Worm (Caenorhabditis elegans) whole organism, midembryonic: Measurements from ENCODE around the gene F30H5.5.

Experiments
- T22C8.4 ChIP-seq: fragments of 200-800 bp; sonication (Bioruptor generic); IDR thresholded peaks from 2 replicates; pipeline ENCODE4 v1.3.6; 2022; ENCODE audit warnings: missing genetic modification characterization, missing compliant biosample characterization
- cog-1 ChIP-seq: sonication (generic microtip); optimal IDR thresholded peaks from 2 replicates; lab custom pipeline; 2016; ENCODE audit warnings: missing genetic modification characterization, missing compliant biosample characterization
- flt-1 ChIP-seq: fragments of 200-800 bp; sonication (Bioruptor generic); IDR thresholded peaks from 2 replicates; pipeline ENCODE4 v1.3.6; 2022; ENCODE audit warnings: missing genetic modification characterization, missing compliant biosample characterization
- klf-2 ChIP-seq: fragments of 200-800 bp; sonication (Bioruptor generic); conservative IDR thresholded peaks from 2 replicates; pipeline ENCODE4 v1.3.6; 2022; ENCODE audit warnings: missing genetic modification reagents, missing genetic modification characterization, missing compliant biosample characterization
- med-1 ChIP-seq: sonication (generic microtip); optimal IDR thresholded peaks from 2 replicates; lab custom pipeline; 2017; ENCODE audit warnings: missing genetic modification characterization, mild to moderate bottlenecking, missing compliant biosample characterization, antibody characterized with exemption, missing genetic modification reagents; ENCODE audit not compliant: insufficient read depth
- ref-1 ChIP-seq: fragments of 200-800 bp; sonication (Bioruptor generic); conservative IDR thresholded peaks from 2 replicates; pipeline ENCODE4 v1.3.6; 2022; ENCODE audit warnings: missing genetic modification reagents, missing genetic modification characterization, missing compliant biosample characterization
- tab-1 ChIP-seq: fragments of 200-800 bp; sonication (Bioruptor generic); IDR thresholded peaks from 2 replicates; pipeline ENCODE4 v1.3.6; 2022; ENCODE audit warnings: missing genetic modification characterization, missing compliant biosample characterization
- ztf-23 ChIP-seq: fragments of 200-800 bp; sonication (Bioruptor generic); IDR thresholded peaks from 2 replicates; pipeline ENCODE4 v1.3.6; 2022; ENCODE audit warnings: missing genetic modification reagents, missing genetic modification characterization, missing compliant biosample characterization
- ztf-29 ChIP-seq: fragments of 200-800 bp; sonication (Bioruptor generic); IDR thresholded peaks from 2 replicates; pipeline ENCODE4 v1.3.6; 2022; ENCODE audit warnings: missing genetic modification reagents, missing genetic modification characterization, missing compliant biosample characterization

The F30H5.5 gene

DNA sequence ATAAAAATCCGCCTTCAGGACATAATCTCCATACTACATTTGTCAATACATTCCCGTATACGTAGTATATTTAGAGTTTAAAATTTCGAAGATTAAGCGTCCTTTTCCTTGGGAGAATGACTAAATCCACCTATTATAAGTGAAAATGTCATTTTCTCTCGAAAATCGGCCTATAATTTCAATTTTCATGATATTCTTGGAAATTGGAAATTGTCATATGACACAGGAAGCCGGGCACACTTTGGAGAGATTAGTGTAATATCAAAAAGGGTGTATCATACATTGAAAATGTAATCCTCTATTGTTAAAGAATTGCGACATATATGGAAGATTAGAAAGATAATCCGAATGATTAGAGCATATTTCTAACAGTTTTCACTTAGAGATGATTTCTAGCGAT, 5.8 kb upstream of the F30H5.5 start:
- TF ChIP-seq cog-1 (tag; lab: Kevin White, UChicago) (no peak), flt-1 (GFP tag; lab: Robert Waterston, UW) (no peak), klf-2 (no peak), ztf-29 (GFP tag; lab: Robert Waterston, UW) (no peak), tab-1 (GFP tag; lab: Robert Waterston, UW) (no peak), ref-1 (GFP tag; lab: Robert Waterston, UW) (no peak), T22C8.4 (no peak), med-1 (no peak), ztf-23 (GFP tag; lab: Robert Waterston, UW) (no peak)

DNA sequence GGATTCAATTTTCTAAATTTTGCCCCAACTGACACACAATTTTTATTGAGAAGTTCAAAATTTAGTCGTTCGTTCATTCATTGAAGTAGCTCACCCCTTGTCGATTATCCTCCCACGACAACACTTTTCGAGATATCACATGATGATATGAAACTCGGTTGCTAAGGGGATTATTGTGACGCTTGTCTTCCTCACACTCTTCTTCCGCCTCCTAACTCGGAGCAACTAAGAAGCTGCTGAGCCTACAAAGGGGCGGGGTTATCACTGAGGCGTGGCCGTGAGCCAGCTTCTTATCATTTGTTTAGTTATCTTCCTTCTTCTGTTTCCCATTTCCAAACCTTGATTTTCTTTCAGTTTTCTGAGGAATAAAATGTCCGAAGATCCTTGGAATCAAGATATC, 5.0 kb upstream of the F30H5.5 start, which contains the start of gene F10C5.3:
Gene F10C5.3 (plus strand): TSS at position 313 of the 400 bp plus-strand sequence.
- no peak for TF ChIP-seq ztf-23 (GFP tag; lab: Robert Waterston, UW)
- no peak for TF ChIP-seq T22C8.4
- no peak for TF ChIP-seq klf-2
- no peak for TF ChIP-seq flt-1 (GFP tag; lab: Robert Waterston, UW)
- no peak for TF ChIP-seq ref-1 (GFP tag; lab: Robert Waterston, UW)
- TF ChIP-seq ztf-29 (GFP tag; lab: Robert Waterston, UW) = no peak
- TF ChIP-seq cog-1 (tag; lab: Kevin White, UChicago) = no peak
- TF ChIP-seq med-1 = no peak
- TF ChIP-seq tab-1 (GFP tag; lab: Robert Waterston, UW) = no peak

DNA sequence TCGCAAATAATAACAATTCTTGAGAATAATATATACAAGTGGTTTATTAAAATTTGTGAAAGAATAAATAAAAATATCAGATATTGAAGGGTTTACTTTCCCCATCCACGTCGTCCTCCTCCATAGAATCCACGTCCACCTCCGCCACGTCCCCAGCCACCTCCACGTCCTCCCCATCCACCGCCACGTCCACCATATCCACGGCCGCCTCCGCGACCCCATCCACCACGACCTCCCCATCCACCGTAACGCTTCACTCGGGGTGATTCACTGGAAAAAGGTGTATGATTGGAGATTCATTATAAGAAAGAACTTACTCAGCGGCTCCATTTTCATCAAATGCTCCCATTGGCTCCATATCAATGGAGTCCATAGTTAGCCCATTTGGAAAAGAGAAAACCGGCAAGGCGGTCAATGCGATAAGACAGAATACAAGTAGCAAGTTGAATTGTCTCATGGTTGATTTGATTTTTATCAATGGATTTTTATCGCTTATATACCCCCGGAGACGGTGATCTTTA, 2.4 kb upstream of the F30H5.5 start, which contains the start of gene nlp-32:
Gene nlp-32 (minus strand): TSS at position 471 of the 521 bp plus-strand sequence.
- no peak for TF ChIP-seq T22C8.4
- TF ChIP-seq ztf-29 (GFP tag; lab: Robert Waterston, UW) = no peak
- TF ChIP-seq tab-1 (GFP tag; lab: Robert Waterston, UW) = no peak
- TF ChIP-seq ref-1 (GFP tag; lab: Robert Waterston, UW) = no peak
- no peak for TF ChIP-seq cog-1 (tag; lab: Kevin White, UChicago)
- TF ChIP-seq ztf-23 (GFP tag; lab: Robert Waterston, UW) = no peak
- no peak for TF ChIP-seq med-1
- no peak for TF ChIP-seq flt-1 (GFP tag; lab: Robert Waterston, UW)

DNA sequence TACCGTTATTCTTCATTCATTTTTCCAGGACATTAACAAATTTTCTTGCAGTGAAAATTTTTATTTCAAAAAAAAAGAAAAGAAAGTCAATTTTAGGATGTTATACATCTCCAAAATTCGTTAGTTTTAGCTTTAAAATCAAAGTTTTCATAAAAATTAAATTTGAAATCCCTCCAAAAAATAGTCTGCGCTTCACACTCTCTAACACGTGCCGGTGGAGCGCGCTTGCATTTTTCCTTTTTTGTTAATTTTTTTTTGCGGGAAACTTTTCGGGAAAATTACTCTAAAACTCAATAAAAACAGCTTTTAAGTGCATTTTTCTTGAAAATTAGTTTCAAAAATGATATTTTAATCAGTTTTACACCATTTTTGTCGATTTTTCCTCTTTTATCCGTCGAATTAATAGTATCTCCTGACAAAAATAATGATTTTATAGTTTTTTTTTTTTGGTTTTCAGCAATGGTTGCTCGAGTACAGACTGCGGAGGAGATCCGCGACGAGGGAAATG, 2.6 kb downstream of the F30H5.5 start, which contains the start of gene unc-45:
Gene unc-45 (plus strand): TSS at position 458 of the 508 bp plus-strand sequence.
- no peak for TF ChIP-seq cog-1 (tag; lab: Kevin White, UChicago)
- no peak for TF ChIP-seq ref-1 (GFP tag; lab: Robert Waterston, UW)
- no peak for TF ChIP-seq flt-1 (GFP tag; lab: Robert Waterston, UW)
- no peak for TF ChIP-seq ztf-23 (GFP tag; lab: Robert Waterston, UW)
- TF ChIP-seq tab-1 (GFP tag; lab: Robert Waterston, UW) = no peak
- no peak for TF ChIP-seq T22C8.4
- TF ChIP-seq klf-2 = no peak
- TF ChIP-seq med-1 = no peak
- no peak for TF ChIP-seq ztf-29 (GFP tag; lab: Robert Waterston, UW)

DNA sequence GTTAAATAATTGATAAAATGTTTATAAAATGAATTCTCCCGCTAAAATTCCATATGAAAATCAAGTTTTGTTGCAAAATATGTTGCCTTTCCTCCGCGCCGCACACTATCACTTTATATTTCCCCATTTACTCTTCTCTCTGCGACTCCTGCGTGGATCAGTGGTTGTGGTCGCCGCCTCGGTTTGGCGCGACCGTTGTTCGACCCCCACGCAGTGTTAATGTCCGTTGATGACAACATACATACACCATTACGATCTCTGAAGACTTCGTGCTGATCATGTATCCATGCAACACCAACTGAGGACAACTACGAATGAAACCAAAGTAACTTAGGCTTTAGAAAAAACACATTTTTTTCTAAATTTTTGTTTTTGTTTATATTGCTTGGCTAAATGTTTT, 14.0 kb downstream of the F30H5.5 start:
- TF ChIP-seq ztf-29 (GFP tag; lab: Robert Waterston, UW) = peak; percentile 65
- TF ChIP-seq cog-1 (tag; lab: Kevin White, UChicago) = peak; percentile 93
- peak; percentile 89 for TF ChIP-seq klf-2
- TF ChIP-seq tab-1 (GFP tag; lab: Robert Waterston, UW) = peak; percentile 91
- TF ChIP-seq ref-1 (GFP tag; lab: Robert Waterston, UW) = peak; percentile 73
- peak; percentile 54 for TF ChIP-seq med-1
- peak; percentile 83 for TF ChIP-seq T22C8.4
- TF ChIP-seq flt-1 (GFP tag; lab: Robert Waterston, UW) = peak; percentile 90
- TF ChIP-seq ztf-23 (GFP tag; lab: Robert Waterston, UW) = peak; percentile 95

DNA sequence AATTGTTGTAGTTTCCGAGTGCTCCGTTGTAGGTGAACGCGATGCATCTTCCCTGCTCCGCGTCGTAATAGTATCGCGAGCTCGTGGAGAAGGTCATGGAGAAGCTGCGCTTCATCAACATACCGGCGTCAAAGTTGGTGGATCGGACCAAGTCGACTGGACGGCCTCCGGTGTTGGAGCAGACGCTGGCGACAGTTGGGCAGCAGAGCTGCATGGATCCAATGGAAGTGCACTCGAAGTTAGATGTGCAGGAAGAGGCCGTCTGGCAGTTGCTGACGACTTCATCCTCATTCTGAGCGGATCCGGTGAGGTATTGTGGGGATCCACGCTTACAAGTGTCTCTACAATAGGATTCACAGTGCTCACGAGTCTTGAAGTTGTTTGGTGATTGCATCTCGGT, 20.5 kb downstream of the F30H5.5 start:
- no peak for TF ChIP-seq tab-1 (GFP tag; lab: Robert Waterston, UW)
- TF ChIP-seq flt-1 (GFP tag; lab: Robert Waterston, UW) = no peak
- no peak for TF ChIP-seq ref-1 (GFP tag; lab: Robert Waterston, UW)
- no peak for TF ChIP-seq klf-2
- no peak for TF ChIP-seq med-1
- TF ChIP-seq cog-1 (tag; lab: Kevin White, UChicago) = no peak
- no peak for TF ChIP-seq ztf-29 (GFP tag; lab: Robert Waterston, UW)
- TF ChIP-seq T22C8.4 = no peak
- TF ChIP-seq ztf-23 (GFP tag; lab: Robert Waterston, UW) = no peak

DNA sequence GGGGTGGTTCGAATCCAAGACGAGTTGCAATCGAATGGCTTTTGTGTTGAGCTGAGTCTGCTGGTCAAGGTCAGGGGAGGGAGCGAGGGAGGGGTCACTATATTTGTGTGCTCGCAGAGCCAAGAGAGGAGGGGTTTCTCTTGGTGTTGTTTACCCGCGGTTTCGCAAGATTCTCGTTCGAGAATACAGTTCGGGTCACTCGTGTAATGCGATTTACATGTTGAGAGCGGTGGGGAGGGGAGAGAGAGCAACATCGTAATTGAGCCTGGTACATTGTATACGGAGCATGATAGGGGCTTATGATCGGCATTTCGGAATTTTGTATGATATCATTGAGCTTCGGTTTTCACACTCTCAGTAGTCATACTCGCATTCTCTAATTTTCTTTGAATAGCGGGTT, 23.6 kb downstream of the F30H5.5 start, which contains the start of gene F30H5.3:
Gene F30H5.3 (minus strand): TSS at position 101 of the 400 bp plus-strand sequence.
- TF ChIP-seq klf-2 = no peak
- no peak for TF ChIP-seq flt-1 (GFP tag; lab: Robert Waterston, UW)
- no peak for TF ChIP-seq ztf-29 (GFP tag; lab: Robert Waterston, UW)
- no peak for TF ChIP-seq tab-1 (GFP tag; lab: Robert Waterston, UW)
- no peak for TF ChIP-seq ref-1 (GFP tag; lab: Robert Waterston, UW)
- TF ChIP-seq cog-1 (tag; lab: Kevin White, UChicago) = no peak
- no peak for TF ChIP-seq T22C8.4
- no peak for TF ChIP-seq med-1
- TF ChIP-seq ztf-23 (GFP tag; lab: Robert Waterston, UW) = no peak

DNA sequence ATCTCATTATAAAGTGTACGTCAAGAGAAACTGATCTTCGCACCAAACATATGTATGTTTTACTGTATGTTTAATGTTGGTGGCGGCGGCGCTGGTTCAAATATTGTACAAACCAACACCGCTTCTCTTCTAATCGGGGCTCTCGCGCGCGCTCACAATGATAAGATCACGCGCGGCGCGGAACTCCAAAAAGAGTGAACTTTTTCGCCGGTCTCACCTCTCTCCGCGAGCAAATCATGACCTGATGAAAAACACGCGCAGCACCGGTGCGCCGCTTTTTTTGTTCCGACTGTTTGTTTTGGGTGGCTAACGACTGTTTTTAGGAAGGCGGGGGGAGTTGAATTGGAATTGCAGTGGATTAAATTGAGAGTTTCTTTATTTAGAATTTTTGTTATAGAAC, 24.8 kb downstream of the F30H5.5 start:
- no peak for TF ChIP-seq tab-1 (GFP tag; lab: Robert Waterston, UW)
- TF ChIP-seq med-1 = no peak
- no peak for TF ChIP-seq ref-1 (GFP tag; lab: Robert Waterston, UW)
- TF ChIP-seq ztf-29 (GFP tag; lab: Robert Waterston, UW) = no peak
- TF ChIP-seq flt-1 (GFP tag; lab: Robert Waterston, UW) = no peak
- no peak for TF ChIP-seq T22C8.4

DNA sequence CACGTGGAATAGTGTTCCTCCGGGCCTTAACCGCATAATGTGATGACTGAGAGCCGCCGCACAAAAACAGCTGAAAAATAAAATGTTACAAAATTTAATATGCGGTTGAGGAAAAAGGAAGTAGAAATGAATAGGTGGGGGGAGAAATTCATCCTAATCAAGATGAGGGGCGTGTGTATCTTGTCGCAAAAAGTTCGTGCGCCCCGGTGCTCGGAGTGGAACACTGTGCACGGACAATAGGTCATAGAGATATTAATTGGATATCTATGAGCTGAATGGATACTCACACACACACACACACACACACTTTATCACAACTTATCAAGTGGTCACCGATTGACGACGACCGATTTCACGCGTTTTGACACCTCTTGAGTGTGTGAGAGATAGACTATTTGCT, 35.4 kb downstream of the F30H5.5 start, which contains the start of gene T22F7.3:
Gene T22F7.3 (minus strand): TSS at position 101 of the 400 bp plus-strand sequence.
- TF ChIP-seq klf-2 (no peak), cog-1 (tag; lab: Kevin White, UChicago) (no peak), ztf-23 (GFP tag; lab: Robert Waterston, UW) (no peak), ztf-29 (GFP tag; lab: Robert Waterston, UW) (no peak), T22C8.4 (no peak), ref-1 (GFP tag; lab: Robert Waterston, UW) (no peak), flt-1 (GFP tag; lab: Robert Waterston, UW) (no peak), tab-1 (GFP tag; lab: Robert Waterston, UW) (no peak), med-1 (no peak)
